Worm (Caenorhabditis elegans) whole organism, early embryonic: ENCODE measurements around the gene M03B6.1.

Experiments
- B0310.2 ChIP-seq: sonication (generic microtip); optimal IDR thresholded peaks from 2 replicates; lab custom pipeline; 2016; ENCODE audit warnings: mild to moderate bottlenecking, missing genetic modification characterization, missing compliant biosample characterization
- F13C5.2 ChIP-seq: sonication (generic microtip); optimal IDR thresholded peaks from 2 replicates; lab custom pipeline; 2017; ENCODE audit warnings: mild to moderate bottlenecking, missing genetic modification characterization, inconsistent platforms, missing compliant biosample characterization
- aly-1 ChIP-seq: sonication (generic microtip); optimal IDR thresholded peaks from 2 replicates; lab custom pipeline; 2016; ENCODE audit warnings: missing genetic modification characterization, missing compliant biosample characterization
- ama-1 ChIP-seq: fragments of 150-350 bp; optimal IDR thresholded peaks from 2 replicates; lab custom pipeline; 2014
- ceh-13 ChIP-seq: fragments of 200-800 bp; sonication (Bioruptor generic); optimal IDR thresholded peaks from 2 replicates; lab custom pipeline; 2018; ENCODE audit warnings: mild to moderate bottlenecking, missing genetic modification characterization, missing compliant biosample characterization
- ceh-36 ChIP-seq: sonication (generic microtip); optimal IDR thresholded peaks from 2 replicates; lab custom pipeline; 2016; ENCODE audit warnings: missing genetic modification characterization, inconsistent platforms, missing compliant biosample characterization
- ets-7 ChIP-seq: sonication (generic microtip); optimal IDR thresholded peaks from 2 replicates; lab custom pipeline; 2016; ENCODE audit warnings: missing genotype, missing genetic modification characterization, missing compliant biosample characterization
- flt-1 ChIP-seq: fragments of 200-800 bp; sonication (Bioruptor generic); IDR thresholded peaks from 2 replicates; pipeline ENCODE4 v1.3.6; 2022; ENCODE audit warnings: missing genetic modification characterization, missing compliant biosample characterization
- hmbx-1 ChIP-seq: sonication (generic microtip); optimal IDR thresholded peaks from 2 replicates; lab custom pipeline; 2016; ENCODE audit warnings: mild to moderate bottlenecking, missing genetic modification characterization, missing compliant biosample characterization
- hmg-4 ChIP-seq: fragments of 200-800 bp; sonication (Bioruptor generic); optimal IDR thresholded peaks from 2 replicates; lab custom pipeline; 2018; ENCODE audit warnings: mild to moderate bottlenecking, missing genetic modification characterization, missing compliant biosample characterization
- hnd-1 ChIP-seq: sonication (generic microtip); optimal IDR thresholded peaks from 2 replicates; lab custom pipeline; 2016; ENCODE audit warnings: missing genetic modification characterization, missing compliant biosample characterization
- pes-1 ChIP-seq: fragments of 200-800 bp; sonication (Bioruptor generic); IDR thresholded peaks from 2 replicates; pipeline ENCODE4 v1.3.6; 2022; ENCODE audit warnings: missing genetic modification reagents, missing genetic modification characterization, missing compliant biosample characterization
- scrt-1 ChIP-seq: fragments of 200-800 bp; sonication (Bioruptor generic); IDR thresholded peaks from 2 replicates; pipeline ENCODE4 v1.3.6; 2022; ENCODE audit warnings: missing genetic modification characterization, missing compliant biosample characterization
- sea-1 ChIP-seq: fragments of 200-800 bp; sonication (Bioruptor generic); conservative IDR thresholded peaks from 2 replicates; pipeline ENCODE4 v1.3.6; 2022; ENCODE audit warnings: missing genetic modification characterization, missing compliant biosample characterization
- tbx-11 ChIP-seq: fragments of 200-800 bp; sonication (Bioruptor generic); IDR thresholded peaks from 2 replicates; pipeline ENCODE4 v1.3.6; 2022; ENCODE audit warnings: missing genetic modification characterization, missing compliant biosample characterization
- tbx-37 ChIP-seq: fragments of 200-800 bp; sonication (Bioruptor generic); conservative IDR thresholded peaks from 2 replicates; pipeline ENCODE4 v1.3.6; 2022; ENCODE audit warnings: missing genetic modification reagents, missing genetic modification characterization, missing compliant biosample characterization
- tra-4 ChIP-seq: sonication (generic microtip); optimal IDR thresholded peaks from 2 replicates; lab custom pipeline; 2017; ENCODE audit warnings: missing genetic modification characterization, missing compliant biosample characterization

Gene M03B6.1

ce11 chrX:13850359-13850758 is 8.9 kb downstream of the M03B6.1 start:
- TF ChIP-seq pes-1 (GFP tag; lab: Robert Waterston, UW), result no peak
- no peak for TF ChIP-seq tra-4 (tag; lab: Kevin White, UChicago)
- no peak for TF ChIP-seq tbx-37 (GFP tag; lab: Robert Waterston, UW)
- TF ChIP-seq hmbx-1 (tag; lab: Kevin White, UChicago), result no peak
- no peak for TF ChIP-seq ceh-36 (tag; lab: Kevin White, UChicago)
- no peak for TF ChIP-seq ets-7 (tag; lab: Kevin White, UChicago)
- no peak for TF ChIP-seq sea-1
- no peak for TF ChIP-seq B0310.2 (tag; lab: Kevin White, UChicago)
- TF ChIP-seq tbx-11, result no peak

DNA sequence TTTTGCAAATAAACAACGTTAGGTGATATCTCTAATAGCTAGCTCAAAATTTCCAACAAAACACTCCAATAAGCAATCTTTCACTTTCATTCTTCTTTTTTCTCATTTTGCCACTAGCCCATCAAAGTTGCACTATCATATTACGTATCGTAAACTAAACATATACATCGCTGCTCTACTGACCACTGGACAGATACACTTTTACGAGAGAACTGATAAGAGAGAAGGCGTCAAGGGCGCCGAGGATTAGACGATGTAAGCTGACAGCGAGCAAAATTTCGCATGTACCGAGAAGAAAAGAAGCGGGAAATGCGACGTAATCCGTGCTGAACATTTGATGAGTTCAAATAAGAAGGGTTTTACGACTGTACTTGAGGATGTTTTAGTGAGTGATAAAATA is 10.2 kb downstream of the M03B6.1 start:
- TF ChIP-seq aly-1 (tag; lab: Kevin White, UChicago) (no peak), F13C5.2 (tag; lab: Kevin White, UChicago) (no peak), flt-1 (no peak), tbx-37 (GFP tag; lab: Robert Waterston, UW) (no peak), hnd-1 (tag; lab: Kevin White, UChicago) (no peak), tra-4 (tag; lab: Kevin White, UChicago) (no peak), tbx-11 (no peak), sea-1 (no peak)

ce11 chrX:13852606-13853005 is 11.2 kb downstream of the M03B6.1 start, which contains the start of gene mct-3:
TSS of gene mct-3 (plus strand) at chrX:13852906.
- TF ChIP-seq tbx-37 (GFP tag; lab: Robert Waterston, UW) (no peak), B0310.2 (tag; lab: Kevin White, UChicago) (no peak), ceh-13 (GFP tag; lab: Kevin White, UChicago) (no peak), hmbx-1 (tag; lab: Kevin White, UChicago) (no peak), hnd-1 (tag; lab: Kevin White, UChicago) (no peak), tbx-11 (no peak), ets-7 (tag; lab: Kevin White, UChicago) (no peak), tra-4 (tag; lab: Kevin White, UChicago) (no peak), flt-1 (no peak), hmg-4 (GFP tag; lab: Kevin White, UChicago) (no peak), ama-1 (lab: Kevin White, UChicago) (no peak), pes-1 (GFP tag; lab: Robert Waterston, UW) (no peak), aly-1 (tag; lab: Kevin White, UChicago) (no peak), sea-1 (no peak), ceh-36 (tag; lab: Kevin White, UChicago) (no peak)

ce11 chrX:13855928-13856327 is 14.5 kb downstream of the M03B6.1 start:
- no peak for TF ChIP-seq B0310.2 (tag; lab: Kevin White, UChicago)
- TF ChIP-seq hnd-1 (tag; lab: Kevin White, UChicago), result no peak
- TF ChIP-seq aly-1 (tag; lab: Kevin White, UChicago), result no peak
- TF ChIP-seq flt-1, result no peak

ce11 chrX:13858693-13859092 is 17.3 kb downstream of the M03B6.1 start, which contains the start of gene M03B6.4:
TSS of gene M03B6.4 (plus strand) at chrX:13858841.
- TF ChIP-seq ama-1 (lab: Kevin White, UChicago), result no peak
- no peak for TF ChIP-seq sea-1
- TF ChIP-seq ceh-36 (tag; lab: Kevin White, UChicago), result no peak
- TF ChIP-seq hmbx-1 (tag; lab: Kevin White, UChicago), result no peak
- no peak for TF ChIP-seq tbx-37 (GFP tag; lab: Robert Waterston, UW)
- TF ChIP-seq ceh-13 (GFP tag; lab: Kevin White, UChicago), result no peak
- no peak for TF ChIP-seq hmg-4 (GFP tag; lab: Kevin White, UChicago)
- TF ChIP-seq ets-7 (tag; lab: Kevin White, UChicago), result no peak
- no peak for TF ChIP-seq tra-4 (tag; lab: Kevin White, UChicago)
- TF ChIP-seq hnd-1 (tag; lab: Kevin White, UChicago), result no peak
- no peak for TF ChIP-seq flt-1
- TF ChIP-seq pes-1 (GFP tag; lab: Robert Waterston, UW), result no peak
- no peak for TF ChIP-seq F13C5.2 (tag; lab: Kevin White, UChicago)
- TF ChIP-seq B0310.2 (tag; lab: Kevin White, UChicago), result no peak
- TF ChIP-seq scrt-1, result no peak

- TF ChIP-seq tbx-37 (GFP tag; lab: Robert Waterston, UW) (no peak), tbx-11 (no peak), B0310.2 (tag; lab: Kevin White, UChicago) (no peak), ceh-36 (tag; lab: Kevin White, UChicago) (no peak), ama-1 (lab: Kevin White, UChicago) (no peak), sea-1 (no peak), ceh-13 (GFP tag; lab: Kevin White, UChicago) (no peak), tra-4 (tag; lab: Kevin White, UChicago) (no peak), aly-1 (tag; lab: Kevin White, UChicago) (no peak), scrt-1 (no peak), hmg-4 (GFP tag; lab: Kevin White, UChicago) (no peak), flt-1 (no peak), ets-7 (tag; lab: Kevin White, UChicago) (no peak), pes-1 (GFP tag; lab: Robert Waterston, UW) (no peak), hmbx-1 (tag; lab: Kevin White, UChicago) (no peak), F13C5.2 (tag; lab: Kevin White, UChicago) (no peak), hnd-1 (tag; lab: Kevin White, UChicago) (no peak)
These were observed 22.8 kb downstream of the M03B6.1 start, which contains the start of gene M03B6.3 for ce11 chrX:13864191-13864590. TSS of gene M03B6.3 (minus strand) at chrX:13864292.

- TF ChIP-seq pes-1 (GFP tag; lab: Robert Waterston, UW) (no peak), scrt-1 (no peak), ama-1 (lab: Kevin White, UChicago) (no peak), ceh-13 (GFP tag; lab: Kevin White, UChicago) (no peak), F13C5.2 (tag; lab: Kevin White, UChicago) (no peak), hmg-4 (GFP tag; lab: Kevin White, UChicago) (no peak), tra-4 (tag; lab: Kevin White, UChicago) (no peak), flt-1 (no peak), hmbx-1 (tag; lab: Kevin White, UChicago) (no peak), ceh-36 (tag; lab: Kevin White, UChicago) (no peak), sea-1 (no peak), tbx-11 (no peak), hnd-1 (tag; lab: Kevin White, UChicago) (no peak), B0310.2 (tag; lab: Kevin White, UChicago) (no peak)
These were observed 29.7 kb downstream of the M03B6.1 start for ce11 chrX:13871110-13871509.
